Worm (Caenorhabditis elegans) whole organism, young adult: Measurements from ENCODE around the gene rnp-2.

ENCODE experiments used
- Y67H2A.10 ChIP-seq: fragments of 200-800 bp; sonication (Bioruptor generic); conservative IDR thresholded peaks from 2 replicates; pipeline ENCODE4 v1.3.6; 2022; ENCODE audit warnings: missing genetic modification reagents, missing genetic modification characterization, missing compliant biosample characterization
- cebp-2 ChIP-seq: fragments of 200-800 bp; sonication (Bioruptor generic); IDR thresholded peaks from 2 replicates; pipeline ENCODE4 v1.3.6; 2022; ENCODE audit warnings: missing genetic modification characterization, missing compliant biosample characterization
- ceh-79 ChIP-seq: sonication (generic microtip); optimal IDR thresholded peaks from 2 replicates; lab custom pipeline; 2017; ENCODE audit warnings: mild to moderate bottlenecking, missing genetic modification characterization, missing compliant biosample characterization
- hlh-26 ChIP-seq: fragments of 200-800 bp; sonication (Bioruptor generic); conservative IDR thresholded peaks from 2 replicates; pipeline ENCODE4 v1.3.6; 2022; ENCODE audit warnings: missing genetic modification reagents, missing genetic modification characterization, missing compliant biosample characterization
- mxl-1 ChIP-seq: sonication (generic microtip); optimal IDR thresholded peaks from 2 replicates; lab custom pipeline; 2016; ENCODE audit warnings: missing genetic modification characterization, missing compliant biosample characterization
- pha-4 ChIP-seq: fragments of 150-350 bp; sonication (generic microtip); optimal IDR thresholded peaks from 2 replicates; lab custom pipeline; 2014; ENCODE audit warnings: missing biosample characterization, missing genetic modification reagents, missing genetic modification characterization
- sdz-38 ChIP-seq: sonication (generic microtip); optimal IDR thresholded peaks from 2 replicates; lab custom pipeline; 2016; ENCODE audit warnings: missing genotype, missing genetic modification characterization, missing compliant biosample characterization

ce11 chrIV:4135744-4136143, 36.1 kb upstream of the rnp-2 start, which contains the start of gene F49F1.17:
- TF ChIP-seq pha-4 (tag; lab: Kevin White, UChicago) (no peak), cebp-2 (GFP tag; lab: Robert Waterston, UW) (no peak), Y67H2A.10 (GFP tag; lab: Robert Waterston, UW) (no peak), mxl-1 (no peak), sdz-38 (tag; lab: Kevin White, UChicago) (no peak), ceh-79 (no peak), hlh-26 (GFP tag; lab: Robert Waterston, UW) (no peak)
